Worm (Caenorhabditis elegans) whole organism, L4 larva: Measurements from ENCODE around the gene brc-2.

Experiments used
- Y105C5A.15 ChIP-seq: fragments of 200-800 bp; sonication (Bioruptor generic); IDR thresholded peaks from 2 replicates; pipeline ENCODE4 v1.3.6; 2022; ENCODE audit warnings: missing genetic modification characterization, missing compliant biosample characterization
- ceh-28 ChIP-seq: fragments of 150-350 bp; optimal IDR thresholded peaks from 2 replicates; lab custom pipeline; 2014; ENCODE audit warnings: missing biosample characterization, missing genetic modification reagents, missing genetic modification characterization
- dpl-1 ChIP-seq: fragments of 150-350 bp; optimal IDR thresholded peaks from 2 replicates; lab custom pipeline; 2014; ENCODE audit warnings: missing biosample characterization, missing genetic modification reagents, missing genetic modification characterization
- spr-3 ChIP-seq: fragments of 200-800 bp; sonication (Bioruptor generic); optimal IDR thresholded peaks from 2 replicates; lab custom pipeline; 2018; ENCODE audit warnings: mild to moderate bottlenecking, missing genetic modification characterization, missing compliant biosample characterization

DNA sequence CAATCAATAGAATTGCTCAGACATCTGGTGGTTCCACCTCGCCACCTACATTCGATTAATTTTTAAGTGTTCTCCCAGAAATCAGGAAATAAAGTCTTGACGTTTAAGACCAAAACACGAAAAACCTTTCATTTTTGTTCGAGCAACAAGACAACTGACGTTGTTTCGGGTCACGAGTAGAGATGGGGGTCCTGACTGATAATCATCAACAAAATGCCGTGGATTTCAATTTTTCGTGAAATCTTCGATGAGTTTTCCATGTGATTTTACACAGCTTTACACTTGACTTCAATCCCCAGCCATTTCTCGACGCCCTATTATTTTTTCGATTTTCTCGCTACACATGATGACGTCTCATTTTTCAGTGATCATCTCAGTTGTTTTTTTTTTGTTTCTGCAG lies 31.8 kb downstream of the brc-2 start:
- TF ChIP-seq ceh-28 (tag; lab: Kevin White, UChicago) (no peak), dpl-1 (GFP tag; lab: Kevin White, UChicago) (no peak), Y105C5A.15 (GFP tag; lab: Robert Waterston, UW) (no peak), spr-3 (GFP tag; lab: Kevin White, UChicago) (no peak)
